Worm (Caenorhabditis elegans): ENCODE data around the gene Y59E9AL.36.
"Not testable (repeated sequence)": the region's sequence is repeated elsewhere in the genome, so short reads cannot be mapped to it uniquely, and the experiment has no call there.

DNA sequence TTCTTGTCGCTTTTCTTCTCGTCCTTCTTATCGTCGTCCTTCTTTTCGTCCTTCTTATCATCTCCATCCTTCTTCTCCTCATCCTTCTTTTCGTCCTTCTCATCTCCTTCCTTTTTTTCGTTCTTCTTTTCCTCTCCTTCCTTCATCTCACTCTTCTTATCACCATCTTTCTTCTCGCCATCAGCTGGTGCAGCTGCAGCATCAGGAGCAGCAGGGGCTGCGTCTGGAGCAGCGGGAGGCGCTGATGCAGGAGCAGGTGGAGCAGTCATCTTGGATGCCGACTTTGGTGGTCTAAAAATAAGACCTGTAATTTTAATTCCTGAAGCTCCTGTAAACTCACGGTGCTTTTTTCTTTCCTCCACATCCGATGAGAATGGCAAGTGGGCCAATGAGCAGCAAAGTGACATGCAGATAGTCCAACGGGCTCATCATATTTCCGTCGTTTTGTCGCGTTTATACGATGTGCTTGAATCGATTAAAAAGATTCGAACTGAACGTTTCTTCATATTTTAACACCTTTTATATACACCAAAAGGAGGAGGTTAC, 16.1 kb upstream of the Y59E9AL.36 start, which contains the start of gene cylc-1:
- not testable (repeated sequence) for TF ChIP-seq mbf-1, elt-3, aly-2, elt-1, lin-39, R02D3.7 (tag; optimal IDR thresholded peaks at IDR 0.05)
